Fruit fly (Drosophila melanogaster) whole organism, embryonic: Measurements from ENCODE around the gene Hmr.
A peak's percentile ranks its signal among the peaks of the same experiment; 100 is the strongest.

Experiments
- Ada2b ChIP-seq: fragments of 200-800 bp; sonication (Bioruptor generic); IDR thresholded peaks from 2 replicates; pipeline ENCODE4 v1.3.6; 2022; ENCODE audit warnings: missing biosample characterization, missing genetic modification characterization
- Aef1 ChIP-seq: fragments of 200-800 bp; sonication (Bioruptor generic); IDR thresholded peaks from 3 replicates; pipeline ENCODE4 v1.3.6; 2022; ENCODE audit warnings: missing biosample characterization, missing genetic modification characterization
- Bdp1 ChIP-seq: fragments of 200-800 bp; sonication (Bioruptor generic); optimal IDR thresholded peaks from 3 replicates; lab custom pipeline; 2016; ENCODE audit warnings: missing biosample characterization, missing genetic modification characterization
- CG10147 ChIP-seq: fragments of 200-800 bp; sonication (Bioruptor generic); optimal IDR thresholded peaks from 2 replicates; lab custom pipeline; 2019; ENCODE audit warnings: missing biosample characterization, mild to moderate bottlenecking, missing genetic modification characterization, moderate library complexity
- CG10267 ChIP-seq: fragments of 200-800 bp; sonication (Bioruptor generic); optimal IDR thresholded peaks from 2 replicates; lab custom pipeline; 2018; ENCODE audit warnings: missing biosample characterization, mild to moderate bottlenecking, missing genetic modification characterization, moderate library complexity
- CG10959 ChIP-seq: fragments of 200-800 bp; sonication (Bioruptor generic); IDR thresholded peaks from 2 replicates; pipeline ENCODE4 v1.3.6; 2022; ENCODE audit warnings: missing biosample characterization, missing genetic modification characterization
- CG11093 ChIP-seq: fragments of 200-800 bp; sonication (Bioruptor generic); IDR thresholded peaks from 3 replicates; pipeline ENCODE4 v1.3.6; 2022; ENCODE audit warnings: missing biosample characterization, missing genetic modification characterization
- CG15479 ChIP-seq: fragments of 200-800 bp; sonication (Bioruptor generic); optimal IDR thresholded peaks from 3 replicates; lab custom pipeline; 2019; ENCODE audit warnings: missing biosample characterization, mild to moderate bottlenecking, missing genetic modification characterization, moderate library complexity
- CG18262 ChIP-seq: fragments of 200-800 bp; optimal IDR thresholded peaks from 3 replicates; lab custom pipeline; 2019; ENCODE audit warnings: missing biosample characterization, mild to moderate bottlenecking, missing genetic modification characterization, moderate library complexity
- CG18476 ChIP-seq: fragments of 200-800 bp; sonication (Bioruptor generic); optimal IDR thresholded peaks from 2 replicates; lab custom pipeline; 2016; ENCODE audit warnings: missing biosample characterization, mild to moderate bottlenecking, missing genetic modification characterization
- CG18764 ChIP-seq: fragments of 200-800 bp; sonication (Bioruptor generic); optimal IDR thresholded peaks from 3 replicates; lab custom pipeline; 2016; ENCODE audit warnings: missing biosample characterization, missing genetic modification characterization
- CG3281 ChIP-seq: fragments of 200-800 bp; sonication (Bioruptor generic); optimal IDR thresholded peaks from 3 replicates; lab custom pipeline; 2017; ENCODE audit warnings: missing biosample characterization, mild to moderate bottlenecking, missing genetic modification characterization
- CG33213 ChIP-seq: fragments of 200-800 bp; sonication (Bioruptor generic); optimal IDR thresholded peaks from 3 replicates; lab custom pipeline; 2016; ENCODE audit warnings: missing biosample characterization, missing genetic modification characterization
- CG3407 ChIP-seq: fragments of 200-800 bp; sonication (Bioruptor generic); optimal IDR thresholded peaks from 2 replicates; lab custom pipeline; 2018; ENCODE audit warnings: missing biosample characterization, mild to moderate bottlenecking, missing genetic modification characterization
- CG3838 ChIP-seq: fragments of 200-800 bp; sonication (Bioruptor generic); optimal IDR thresholded peaks from 3 replicates; lab custom pipeline; 2016; ENCODE audit warnings: missing biosample characterization, missing genetic modification characterization
- CG6765 ChIP-seq: fragments of 200-800 bp; sonication (Bioruptor generic); optimal IDR thresholded peaks from 3 replicates; lab custom pipeline; 2017; ENCODE audit warnings: missing biosample characterization, mild to moderate bottlenecking, missing genetic modification characterization
- CG6791 ChIP-seq: fragments of 200-800 bp; sonication (Bioruptor generic); IDR thresholded peaks from 3 replicates; pipeline ENCODE4 v1.3.6; 2022; ENCODE audit warnings: missing biosample characterization, missing genetic modification characterization; ENCODE audit not compliant: partially characterized antibody
- CG9932 ChIP-seq: fragments of 200-800 bp; sonication (Bioruptor generic); IDR thresholded peaks from 2 replicates; pipeline ENCODE4 v1.3.6; 2022; ENCODE audit warnings: missing biosample characterization, missing genetic modification characterization
- CHES-1-like ChIP-seq: fragments of 200-800 bp; sonication (Bioruptor generic); optimal IDR thresholded peaks from 2 replicates; lab custom pipeline; 2016; ENCODE audit warnings: missing biosample characterization, missing genetic modification characterization
- E2f2 ChIP-seq: fragments of 200-800 bp; sonication (Bioruptor generic); IDR thresholded peaks from 2 replicates; pipeline ENCODE4 v1.3.6; 2022; ENCODE audit warnings: missing biosample characterization, missing genetic modification characterization
- HLH3B ChIP-seq: fragments of 200-800 bp; sonication (Bioruptor generic); IDR thresholded peaks from 2 replicates; pipeline ENCODE4 v1.3.6; 2022; ENCODE audit warnings: missing biosample characterization, missing genetic modification characterization
- NK7.1 ChIP-seq: fragments of 200-800 bp; sonication (Bioruptor generic); optimal IDR thresholded peaks from 3 replicates; lab custom pipeline; 2016; ENCODE audit warnings: missing biosample characterization, missing genetic modification characterization
- Pdp1 ChIP-seq, 2 experiments: fragments of 200-800 bp; sonication (Bioruptor generic); optimal IDR thresholded peaks; 3 replicates each; lab custom pipeline; 2016; ENCODE audit warnings: missing biosample characterization in 2 of 2, missing genetic modification characterization in 2 of 2, mild to moderate bottlenecking in 1 of 2, moderate library complexity in 1 of 2
- Rx ChIP-seq: fragments of 200-800 bp; sonication (Bioruptor generic); IDR thresholded peaks from 2 replicates; pipeline ENCODE4 v1.3.6; 2022; ENCODE audit warnings: missing biosample characterization, missing genetic modification characterization
- Xrp1 ChIP-seq: fragments of 200-800 bp; sonication (Bioruptor generic); IDR thresholded peaks from 2 replicates; pipeline ENCODE4 v1.3.6; 2022; ENCODE audit warnings: missing biosample characterization, missing genetic modification characterization
- ac ChIP-seq: fragments of 200-800 bp; sonication (Bioruptor generic); optimal IDR thresholded peaks from 3 replicates; lab custom pipeline; 2017; ENCODE audit warnings: missing biosample characterization, mild to moderate bottlenecking, missing genetic modification characterization
- bigmax ChIP-seq: fragments of 200-800 bp; sonication (Bioruptor generic); optimal IDR thresholded peaks from 2 replicates; lab custom pipeline; 2018; ENCODE audit warnings: missing biosample characterization, mild to moderate bottlenecking, missing genetic modification characterization
- chif ChIP-seq, 2 experiments: fragments of 200-800 bp; sonication (Bioruptor generic); optimal IDR thresholded peaks; 3 replicates each; lab custom pipeline; 2016; ENCODE audit warnings: missing biosample characterization in 2 of 2, missing genetic modification characterization in 2 of 2
- ci ChIP-seq: fragments of 200-800 bp; sonication (Bioruptor generic); IDR thresholded peaks from 3 replicates; pipeline ENCODE4 v1.3.6; 2022; ENCODE audit warnings: missing biosample characterization, missing genetic modification characterization
- croc ChIP-seq: fragments of 200-800 bp; sonication (Bioruptor generic); conservative IDR thresholded peaks from 3 replicates; pipeline ENCODE4 v1.3.6; 2022; ENCODE audit warnings: missing biosample characterization, missing genetic modification characterization
- dati ChIP-seq: fragments of 200-800 bp; sonication (Bioruptor generic); IDR thresholded peaks from 2 replicates; pipeline ENCODE4 v1.3.6; 2022; ENCODE audit warnings: missing biosample characterization, missing genetic modification characterization
- gcm ChIP-seq: fragments of 200-800 bp; sonication (Bioruptor generic); optimal IDR thresholded peaks from 2 replicates; lab custom pipeline; 2019; ENCODE audit warnings: missing biosample characterization, mild to moderate bottlenecking, missing genetic modification characterization, moderate library complexity
- grau ChIP-seq: fragments of 200-800 bp; optimal IDR thresholded peaks from 3 replicates; lab custom pipeline; 2019; ENCODE audit warnings: missing biosample characterization, mild to moderate bottlenecking, missing genetic modification characterization, moderate library complexity
- grn ChIP-seq: fragments of 200-800 bp; sonication (Bioruptor generic); optimal IDR thresholded peaks from 3 replicates; lab custom pipeline; 2017; ENCODE audit warnings: missing biosample characterization, missing genetic modification characterization
- gt ChIP-seq: fragments of 200-800 bp; sonication (Bioruptor generic); IDR thresholded peaks from 2 replicates; pipeline ENCODE4 v1.3.6; 2022; ENCODE audit warnings: missing biosample characterization, missing genetic modification characterization
- kay ChIP-seq: fragments of 200-800 bp; sonication (Bioruptor generic); optimal IDR thresholded peaks from 2 replicates; lab custom pipeline; 2016; ENCODE audit warnings: missing biosample characterization, missing genetic modification characterization
- lbe ChIP-seq: fragments of 200-800 bp; sonication (Bioruptor generic); optimal IDR thresholded peaks from 2 replicates; lab custom pipeline; 2016; ENCODE audit warnings: missing biosample characterization, mild to moderate bottlenecking, missing genetic modification characterization
- lmd ChIP-seq: fragments of 200-800 bp; sonication (Bioruptor generic); IDR thresholded peaks from 2 replicates; pipeline ENCODE4 v1.3.6; 2022; ENCODE audit warnings: missing biosample characterization, missing genetic modification characterization
- luna ChIP-seq: fragments of 200-800 bp; sonication (Bioruptor generic); optimal IDR thresholded peaks from 2 replicates; lab custom pipeline; 2016; ENCODE audit warnings: missing biosample characterization, missing genetic modification characterization
- mld ChIP-seq: fragments of 200-800 bp; sonication (Bioruptor generic); IDR thresholded peaks from 3 replicates; pipeline ENCODE4 v1.3.6; 2022; ENCODE audit warnings: missing biosample characterization, missing genetic modification characterization; ENCODE audit not compliant: partially characterized antibody
- nmo ChIP-seq: fragments of 200-800 bp; sonication (Bioruptor generic); optimal IDR thresholded peaks from 2 replicates; lab custom pipeline; 2018; ENCODE audit warnings: missing biosample characterization, mild to moderate bottlenecking, missing genetic modification characterization, moderate library complexity
- odd ChIP-seq: fragments of 200-800 bp; sonication (Bioruptor generic); optimal IDR thresholded peaks from 2 replicates; lab custom pipeline; 2017; ENCODE audit warnings: missing biosample characterization, mild to moderate bottlenecking, missing genetic modification characterization
- pan ChIP-seq, 4 experiments: fragments of >200 bp in 3 of 4; fragments of 200-800 bp in 1 of 4; sonication (Bioruptor generic) in 1 of 4; optimal IDR thresholded peaks in 3 of 4; IDR thresholded peaks in 1 of 4; 2 replicates each; pipeline versions ENCODE4 v1.3.6 to Lab custom; 2017 to 2022; ENCODE audit warnings: missing biosample characterization in 2 of 4, missing genetic modification characterization in 2 of 4, mixed read lengths in 1 of 4
- pita ChIP-seq: fragments of 200-800 bp; sonication (Bioruptor generic); optimal IDR thresholded peaks from 2 replicates; lab custom pipeline; 2017; ENCODE audit warnings: missing biosample characterization, mild to moderate bottlenecking, missing genetic modification characterization
- pzg ChIP-seq: fragments of 200-800 bp; sonication (Bioruptor generic); optimal IDR thresholded peaks from 3 replicates; lab custom pipeline; 2018; ENCODE audit warnings: missing biosample characterization, mild to moderate bottlenecking, missing genetic modification characterization, moderate library complexity
- sc ChIP-seq, 3 experiments: fragments of >200 bp in 2 of 3; fragments of 200-800 bp in 1 of 3; sonication (Bioruptor generic) in 1 of 3; optimal IDR thresholded peaks; 2 replicates in 2 of 3; 3 replicates in 1 of 3; lab custom pipeline; 2017; ENCODE audit warnings: mild to moderate bottlenecking in 1 of 3, missing biosample characterization in 1 of 3, missing genetic modification characterization in 1 of 3, missing genetic modification reagents in 1 of 3
- sens-2 ChIP-seq: fragments of 200-800 bp; sonication (Bioruptor generic); IDR thresholded peaks from 2 replicates; pipeline ENCODE4 v1.3.6; 2022; ENCODE audit warnings: missing biosample characterization, missing genetic modification characterization
- tio ChIP-seq: fragments of 200-800 bp; sonication (Bioruptor generic); optimal IDR thresholded peaks from 2 replicates; lab custom pipeline; 2017; ENCODE audit warnings: missing biosample characterization, missing genetic modification characterization, inconsistent platforms
- wor ChIP-seq: fragments of 200-800 bp; sonication (Bioruptor generic); IDR thresholded peaks from 2 replicates; pipeline ENCODE4 v1.3.6; 2022; ENCODE audit warnings: missing biosample characterization, missing genetic modification characterization
- zfh2 ChIP-seq: fragments of 200-800 bp; sonication (Bioruptor generic); optimal IDR thresholded peaks from 2 replicates; lab custom pipeline; 2016; ENCODE audit warnings: missing biosample characterization, missing genetic modification characterization

The Hmr gene

dm6 chrX:10543303-10543702, 52.4 kb downstream of the Hmr start (continued):
- TF ChIP-seq CG18476 (GFP tag; lab: Kevin White, UChicago) (peak; percentile 45), CG3838 (GFP tag; lab: Kevin White, UChicago) (no peak), CG33213 (GFP tag; lab: Kevin White, UChicago) (peak; percentile 33), CG3407 (peak; percentile 57), sens-2 (0 out of 2 replicates have a peak, but pooled peaks have one; percentile 39), odd (GFP tag; lab: Kevin White, UChicago) (peak; percentile 26), wor (peak; percentile 48), ci (GFP tag; lab: Robert Waterston, UW) (peak; percentile 87), CG9932 (GFP tag; lab: Robert Waterston, UW) (no peak), croc (peak; percentile 53; the same call in 1 of the 3 replicates), lmd (GFP tag; lab: Robert Waterston, UW) (peak; percentile 58), nmo (peak; percentile 77), mld (GFP tag; lab: Robert Waterston, UW) (no peak), gcm (peak; percentile 50), pzg (no peak), CG15479 (GFP tag; lab: Kevin White, UChicago) (no peak), lbe (GFP tag; lab: Kevin White, UChicago) (no peak), kay (GFP tag; lab: Kevin White, UChicago) (no peak), NK7.1 (GFP tag; lab: Kevin White, UChicago) (no peak), Ada2b (GFP tag; lab: Robert Waterston, UW) (peak; percentile 56; the same call in 1 of the 2 replicates), dati (GFP tag; lab: Robert Waterston, UW) (peak; percentile 70), Xrp1 (peak; percentile 78), CG18764 (GFP tag; lab: Kevin White, UChicago) (peak; percentile 34), Aef1 (peak; percentile 45; the same call in 1 of the 3 replicates), ac (no peak), CHES-1-like (no peak), gt (GFP tag; lab: Robert Waterston, UW) (0 out of 2 replicates have a peak, but pooled peaks have one; percentile 18), Rx (GFP tag; lab: Robert Waterston, UW) (peak; percentile 55), CG10267 (peak; percentile 58), pita (GFP tag; lab: Kevin White, UChicago) (no peak), grau (peak; percentile 60), pan (optimal IDR thresholded peaks at IDR 0.05; lab: Kevin White, UChicago) (no peak), pan (GFP tag; optimal IDR thresholded peaks at IDR 0.05 in 1 of 2, IDR thresholded peaks at IDR 0.05 in 1 of 2) (peak in 1 of 2 experiments; percentile 75), CG11093 (GFP tag; lab: Robert Waterston, UW) (no peak), sc (optimal IDR thresholded peaks at IDR 0.05; lab: Kevin White, UChicago) (no peak), sc (GFP tag; optimal IDR thresholded peaks at IDR 0.05; lab: Kevin White, UChicago) (peak; percentile 61), CG18262 (tag; lab: Kevin White, UChicago) (peak; percentile 78), CG10959 (GFP tag; lab: Robert Waterston, UW) (peak; percentile 57; the same call in 1 of the 2 replicates), CG10147 (GFP tag; lab: Kevin White, UChicago) (peak; percentile 11), CG3281 (peak; percentile 23), luna (GFP tag; lab: Kevin White, UChicago) (no peak), grn (GFP tag; lab: Kevin White, UChicago) (peak; percentile 84), tio (GFP tag; lab: Kevin White, UChicago) (peak; percentile 62), Pdp1 (GFP tag; optimal IDR thresholded peaks at IDR 0.05; lab: Kevin White, UChicago) (peak in 1 of 2 experiments; percentile 63), Bdp1 (peak; percentile 14), zfh2 (GFP tag; lab: Kevin White, UChicago) (no peak), CG6791 (GFP tag; lab: Robert Waterston, UW) (no peak), HLH3B (GFP tag; lab: Robert Waterston, UW) (peak; percentile 67), E2f2 (GFP tag; lab: Robert Waterston, UW) (peak; percentile 32; the same call in 1 of the 2 replicates), CG6765 (GFP tag; lab: Kevin White, UChicago) (no peak), chif (GFP tag; optimal IDR thresholded peaks at IDR 0.05; lab: Kevin White, UChicago) (peak; percentile 62 to 70), bigmax (GFP tag; lab: Kevin White, UChicago) (no peak)
